Fruit fly (Drosophila melanogaster) whole organism, embryonic: ENCODE measurements around the gene Ykt6.

ENCODE experiments used
- ATbp ChIP-seq: fragments of 200-800 bp; sonication (Bioruptor generic); optimal IDR thresholded peaks from 2 replicates; lab custom pipeline; 2017; ENCODE audit warnings: missing biosample characterization, mild to moderate bottlenecking, missing genetic modification characterization, missing genetic modification reagents
- Atf3 ChIP-seq: fragments of 200-800 bp; sonication (Bioruptor generic); optimal IDR thresholded peaks from 3 replicates; lab custom pipeline; 2016; ENCODE audit warnings: missing biosample characterization, missing genetic modification characterization
- Awh ChIP-seq: fragments of 200-800 bp; sonication (Bioruptor generic); IDR thresholded peaks from 2 replicates; pipeline ENCODE4, ENCODE4 v1.3.6; 2022; ENCODE audit warnings: missing biosample characterization, missing genetic modification characterization
- CG10147 ChIP-seq: fragments of 200-800 bp; sonication (Bioruptor generic); optimal IDR thresholded peaks from 2 replicates; lab custom pipeline; 2019; ENCODE audit warnings: missing biosample characterization, mild to moderate bottlenecking, missing genetic modification characterization, moderate library complexity
- CG10209 ChIP-seq: fragments of 200-800 bp; sonication (Bioruptor generic); optimal IDR thresholded peaks from 3 replicates; lab custom pipeline; 2017; ENCODE audit warnings: missing biosample characterization, mild to moderate bottlenecking, missing genetic modification characterization, missing genetic modification reagents
- CG10543 ChIP-seq: fragments of 200-800 bp; sonication (Bioruptor generic); optimal IDR thresholded peaks from 3 replicates; lab custom pipeline; 2017; ENCODE audit warnings: missing biosample characterization, mild to moderate bottlenecking, missing genetic modification characterization, moderate library complexity
- CG11085 ChIP-seq: fragments of 200-800 bp; sonication (Bioruptor generic); IDR thresholded peaks from 2 replicates; pipeline ENCODE4 v1.3.6; 2022; ENCODE audit warnings: missing biosample characterization, missing genetic modification characterization
- CG11093 ChIP-seq: fragments of 200-800 bp; sonication (Bioruptor generic); IDR thresholded peaks from 3 replicates; pipeline ENCODE4 v1.3.6; 2022; ENCODE audit warnings: missing biosample characterization, missing genetic modification characterization
- CG11504 ChIP-seq: fragments of 200-800 bp; sonication (Bioruptor generic); optimal IDR thresholded peaks from 3 replicates; lab custom pipeline; 2019; ENCODE audit warnings: missing biosample characterization, mild to moderate bottlenecking, missing genetic modification characterization, moderate library complexity
- CG12071 ChIP-seq: fragments of 200-800 bp; sonication (Bioruptor generic); optimal IDR thresholded peaks from 3 replicates; lab custom pipeline; 2018; ENCODE audit warnings: missing biosample characterization, mild to moderate bottlenecking, missing genetic modification characterization
- CG14050 ChIP-seq: fragments of 200-800 bp; sonication (Bioruptor generic); IDR thresholded peaks from 3 replicates; pipeline ENCODE4 v1.3.6; 2022; ENCODE audit warnings: missing biosample characterization, missing genetic modification characterization
- CG16815 ChIP-seq: fragments of 200-800 bp; sonication (Bioruptor generic); optimal IDR thresholded peaks from 3 replicates; lab custom pipeline; 2017; ENCODE audit warnings: missing biosample characterization, mild to moderate bottlenecking, missing genetic modification characterization
- CG17361 ChIP-seq: fragments of 200-800 bp; sonication (Bioruptor generic); IDR thresholded peaks from 3 replicates; pipeline ENCODE4 v1.3.6; 2022; ENCODE audit warnings: missing biosample characterization, missing genetic modification characterization
- CG1832 ChIP-seq: fragments of 200-800 bp; sonication (Bioruptor generic); optimal IDR thresholded peaks from 2 replicates; lab custom pipeline; 2017; ENCODE audit warnings: missing biosample characterization, mild to moderate bottlenecking, missing genetic modification characterization, inconsistent platforms
- CG3065 ChIP-seq: fragments of 200-800 bp; sonication (Bioruptor generic); optimal IDR thresholded peaks from 2 replicates; lab custom pipeline; 2016; ENCODE audit warnings: missing biosample characterization, missing genetic modification characterization
- CG31441 ChIP-seq: fragments of 200-800 bp; sonication (Bioruptor generic); IDR thresholded peaks from 2 replicates; pipeline ENCODE4 v1.3.6; 2022; ENCODE audit warnings: missing biosample characterization, missing genetic modification characterization
- CG32772 ChIP-seq: fragments of 200-800 bp; sonication (Bioruptor generic); IDR thresholded peaks from 2 replicates; pipeline ENCODE4 v1.3.6; 2022; ENCODE audit warnings: missing biosample characterization, missing genetic modification characterization
- CG4328 ChIP-seq: fragments of 200-800 bp; sonication (Bioruptor generic); optimal IDR thresholded peaks from 3 replicates; lab custom pipeline; 2017; ENCODE audit warnings: missing biosample characterization, missing genetic modification reagents, missing genetic modification characterization
- CG4820 ChIP-seq: fragments of 200-800 bp; sonication (Bioruptor generic); optimal IDR thresholded peaks from 3 replicates; lab custom pipeline; 2016; ENCODE audit warnings: missing biosample characterization, missing genetic modification characterization
- CG6813 ChIP-seq: fragments of 200-800 bp; sonication (Bioruptor generic); optimal IDR thresholded peaks from 2 replicates; lab custom pipeline; 2017; ENCODE audit warnings: missing biosample characterization, missing genetic modification characterization, mild to moderate bottlenecking, moderate library complexity, missing genetic modification reagents
- CG8281 ChIP-seq: fragments of 200-800 bp; sonication (Bioruptor generic); optimal IDR thresholded peaks from 2 replicates; lab custom pipeline; 2018; ENCODE audit warnings: missing biosample characterization, mild to moderate bottlenecking, missing genetic modification characterization, moderate library complexity
- CG8359 ChIP-seq: fragments of 200-800 bp; sonication (Bioruptor generic); optimal IDR thresholded peaks from 2 replicates; lab custom pipeline; 2017; ENCODE audit warnings: missing biosample characterization, mild to moderate bottlenecking, missing genetic modification characterization, borderline replicate concordance
- CG8388 ChIP-seq: fragments of 200-800 bp; sonication (Bioruptor generic); optimal IDR thresholded peaks from 2 replicates; lab custom pipeline; 2019; ENCODE audit warnings: missing biosample characterization, mild to moderate bottlenecking, missing genetic modification characterization, moderate library complexity
- CG8924 ChIP-seq: fragments of 200-800 bp; optimal IDR thresholded peaks from 3 replicates; lab custom pipeline; 2019; ENCODE audit warnings: missing biosample characterization, mild to moderate bottlenecking, missing genetic modification characterization, moderate library complexity
- CG9876 ChIP-seq: fragments of 200-800 bp; sonication (Bioruptor generic); optimal IDR thresholded peaks from 2 replicates; lab custom pipeline; 2016; ENCODE audit warnings: missing biosample characterization, missing genetic modification characterization
- CkIIα-i1 ChIP-seq: fragments of 200-800 bp; sonication (Bioruptor generic); IDR thresholded peaks from 2 replicates; pipeline ENCODE4 v1.3.6; 2022; ENCODE audit warnings: missing biosample characterization, missing genetic modification characterization
- CoRest ChIP-seq: fragments of 200-800 bp; sonication (Bioruptor generic); optimal IDR thresholded peaks from 3 replicates; lab custom pipeline; 2018; ENCODE audit warnings: missing biosample characterization, mild to moderate bottlenecking, missing genetic modification characterization, moderate library complexity
- E2f1 ChIP-seq: fragments of 200-800 bp; sonication (Bioruptor generic); IDR thresholded peaks from 2 replicates; pipeline ENCODE4 v1.3.6; 2022; ENCODE audit warnings: missing biosample characterization, missing genetic modification characterization
- Gsc ChIP-seq: fragments of 200-800 bp; sonication (Bioruptor generic); IDR thresholded peaks from 2 replicates; pipeline ENCODE4 v1.3.6; 2022; ENCODE audit warnings: missing biosample characterization, missing genetic modification characterization
- HLH3B ChIP-seq: fragments of 200-800 bp; sonication (Bioruptor generic); IDR thresholded peaks from 2 replicates; pipeline ENCODE4 v1.3.6; 2022; ENCODE audit warnings: missing biosample characterization, missing genetic modification characterization
- Hr3 ChIP-seq: fragments of 200-800 bp; sonication (Bioruptor generic); optimal IDR thresholded peaks from 3 replicates; lab custom pipeline; 2016; ENCODE audit warnings: missing biosample characterization, missing genetic modification characterization
- Hr51 ChIP-seq, 2 experiments: fragments of 200-800 bp; sonication (Bioruptor generic); optimal IDR thresholded peaks; 2 replicates in 1 of 2; 3 replicates in 1 of 2; lab custom pipeline; 2016 to 2018; ENCODE audit warnings: missing biosample characterization in 2 of 2, missing genetic modification characterization in 2 of 2, mild to moderate bottlenecking in 1 of 2, moderate library complexity in 1 of 2
- Lim3 ChIP-seq: fragments of 200-800 bp; sonication (Bioruptor generic); IDR thresholded peaks from 2 replicates; pipeline ENCODE4 v1.3.6; 2022; ENCODE audit warnings: missing biosample characterization, missing genetic modification characterization
- NK7.1 ChIP-seq: fragments of 200-800 bp; sonication (Bioruptor generic); optimal IDR thresholded peaks from 3 replicates; lab custom pipeline; 2016; ENCODE audit warnings: missing biosample characterization, missing genetic modification characterization
- PHDP ChIP-seq: fragments of 200-800 bp; sonication (Bioruptor generic); optimal IDR thresholded peaks from 3 replicates; lab custom pipeline; 2018; ENCODE audit warnings: missing biosample characterization, mild to moderate bottlenecking, missing genetic modification characterization, moderate library complexity
- bab2 ChIP-seq: fragments of 200-800 bp; sonication (Bioruptor generic); optimal IDR thresholded peaks from 2 replicates; lab custom pipeline; 2016; ENCODE audit warnings: missing biosample characterization, missing genetic modification characterization
- btn ChIP-seq: fragments of 200-800 bp; sonication (Bioruptor generic); optimal IDR thresholded peaks from 2 replicates; lab custom pipeline; 2016; ENCODE audit warnings: missing biosample characterization, missing genetic modification characterization
- en ChIP-seq: fragments of 200-800 bp; sonication (Bioruptor generic); optimal IDR thresholded peaks from 2 replicates; lab custom pipeline; 2016; ENCODE audit warnings: missing biosample characterization, missing genetic modification characterization
- eve ChIP-seq, 2 experiments: fragments of >200 bp; optimal IDR thresholded peaks; 2 replicates each; lab custom pipeline; 2017; ENCODE audit warnings: missing biosample characterization in 2 of 2, missing genetic modification characterization in 2 of 2
- fru ChIP-seq: fragments of >200 bp; optimal IDR thresholded peaks from 2 replicates; lab custom pipeline; 2017
- knrl ChIP-seq: fragments of 200-800 bp; sonication (Bioruptor generic); IDR thresholded peaks from 3 replicates; pipeline ENCODE4 v1.3.6; 2022; ENCODE audit warnings: missing biosample characterization, missing genetic modification characterization; ENCODE audit not compliant: partially characterized antibody
- lmd ChIP-seq: fragments of 200-800 bp; sonication (Bioruptor generic); IDR thresholded peaks from 2 replicates; pipeline ENCODE4 v1.3.6; 2022; ENCODE audit warnings: missing biosample characterization, missing genetic modification characterization
- mirr ChIP-seq: fragments of 200-800 bp; sonication (Bioruptor generic); optimal IDR thresholded peaks from 3 replicates; lab custom pipeline; 2018; ENCODE audit warnings: missing biosample characterization, mild to moderate bottlenecking, missing genetic modification characterization
- pros ChIP-seq: fragments of 200-800 bp; sonication (Bioruptor generic); optimal IDR thresholded peaks from 3 replicates; lab custom pipeline; 2019; ENCODE audit warnings: missing biosample characterization, mild to moderate bottlenecking, missing genetic modification characterization, moderate library complexity
- psq ChIP-seq: fragments of 200-800 bp; sonication (Bioruptor generic); optimal IDR thresholded peaks from 2 replicates; lab custom pipeline; 2017; ENCODE audit warnings: missing biosample characterization, missing genetic modification characterization
- rib ChIP-seq: fragments of 200-800 bp; sonication (Bioruptor generic); IDR thresholded peaks from 2 replicates; pipeline ENCODE4 v1.3.6; 2022; ENCODE audit warnings: missing biosample characterization, missing genetic modification characterization
- salm ChIP-seq: fragments of 200-800 bp; sonication (Bioruptor generic); optimal IDR thresholded peaks from 2 replicates; lab custom pipeline; 2018; ENCODE audit warnings: missing biosample characterization, mild to moderate bottlenecking, missing genetic modification characterization
- slbo ChIP-seq: fragments of 200-800 bp; sonication (Bioruptor generic); IDR thresholded peaks from 2 replicates; pipeline ENCODE4 v1.3.6; 2022; ENCODE audit warnings: missing biosample characterization, missing genetic modification characterization
- stwl ChIP-seq: fragments of 200-800 bp; sonication (Bioruptor generic); optimal IDR thresholded peaks from 3 replicates; lab custom pipeline; 2018; ENCODE audit warnings: missing biosample characterization, mild to moderate bottlenecking, missing genetic modification characterization, moderate library complexity
- toy ChIP-seq: fragments of 200-800 bp; sonication (Bioruptor generic); IDR thresholded peaks from 2 replicates; pipeline ENCODE4 v1.3.6; 2022; ENCODE audit warnings: missing biosample characterization, missing genetic modification characterization
- wdn ChIP-seq: fragments of 200-800 bp; sonication (Bioruptor generic); IDR thresholded peaks from 2 replicates; pipeline ENCODE4 v1.3.6; 2022; ENCODE audit warnings: missing biosample characterization, missing genetic modification characterization

Gene Ykt6

dm6 chrX:7934679-7935078 is 14.5 kb downstream of the Ykt6 start, which contains the start of gene RpS14b (continued):
- peak; percentile 42 for TF ChIP-seq CG12071
- TF ChIP-seq Lim3 (GFP tag; lab: Robert Waterston, UW) = no peak
- no peak for TF ChIP-seq Awh (GFP tag; lab: Robert Waterston, UW)
- peak; percentile 61 for TF ChIP-seq stwl (tag; lab: Kevin White, UChicago)
- no peak for TF ChIP-seq CG8388 (GFP tag; lab: Kevin White, UChicago)
- TF ChIP-seq CG3065 (GFP tag; lab: Kevin White, UChicago) = no peak
- TF ChIP-seq CG10147 (GFP tag; lab: Kevin White, UChicago) = no peak
- peak; percentile 60 for TF ChIP-seq CG32772 (GFP tag; lab: Robert Waterston, UW)
- TF ChIP-seq CG17361 = peak; percentile 30; the same call in 1 of the 3 replicates
- peak; percentile 51 for TF ChIP-seq PHDP
- peak; percentile 70 for TF ChIP-seq CG4328 (GFP tag; lab: Kevin White, UChicago)
- no peak for TF ChIP-seq Gsc (GFP tag; lab: Robert Waterston, UW)
- peak; percentile 43 for TF ChIP-seq NK7.1 (GFP tag; lab: Kevin White, UChicago)
- TF ChIP-seq slbo (GFP tag; lab: Robert Waterston, UW) = peak; percentile 75
- peak; percentile 45 for TF ChIP-seq CoRest (tag; lab: Kevin White, UChicago)
- TF ChIP-seq CG11504 (tag; lab: Kevin White, UChicago) = peak; percentile 44
- TF ChIP-seq HLH3B (GFP tag; lab: Robert Waterston, UW) = peak; percentile 56
- TF ChIP-seq CG11093 (GFP tag; lab: Robert Waterston, UW) = no peak
- no peak for TF ChIP-seq CG4820 (GFP tag; lab: Kevin White, UChicago)
- TF ChIP-seq ATbp (GFP tag; lab: Kevin White, UChicago) = peak; percentile 16
- peak; percentile 76 for TF ChIP-seq CG10543 (GFP tag; lab: Kevin White, UChicago)
- TF ChIP-seq pros (GFP tag; lab: Kevin White, UChicago) = no peak
- TF ChIP-seq rib (GFP tag; lab: Robert Waterston, UW) = peak; percentile 78
- peak; percentile 7 for TF ChIP-seq btn (GFP tag; lab: Kevin White, UChicago)
- no peak for TF ChIP-seq CG8281 (tag; lab: Kevin White, UChicago)
- TF ChIP-seq lmd (GFP tag; lab: Robert Waterston, UW) = no peak; the same call in 1 of the 2 replicates
- peak; percentile 36; the same call in 1 of the 2 replicates for TF ChIP-seq E2f1 (GFP tag; lab: Robert Waterston, UW)
- no peak for TF ChIP-seq CG1832 (GFP tag; lab: Kevin White, UChicago)
- TF ChIP-seq Hr51 (GFP tag; optimal IDR thresholded peaks at IDR 0.05; lab: Kevin White, UChicago) = peak; percentile 29 to 63
- TF ChIP-seq toy = 0 out of 2 replicates have a peak, but pooled peaks have one; percentile 37
- 0 out of 2 replicates have a peak, but pooled peaks have one; percentile 27 for TF ChIP-seq CG31441 (GFP tag; lab: Robert Waterston, UW)
- TF ChIP-seq eve (GFP tag; optimal IDR thresholded peaks at IDR 0.05; lab: Kevin White, UChicago) = no peak
- peak; percentile 86 for TF ChIP-seq mirr (GFP tag; lab: Kevin White, UChicago)
- TF ChIP-seq CG9876 (GFP tag; lab: Kevin White, UChicago) = no peak
- TF ChIP-seq salm = no peak
- TF ChIP-seq wdn = peak; percentile 51
- peak; percentile 68 for TF ChIP-seq CG11085 (GFP tag; lab: Robert Waterston, UW)
- no peak for TF ChIP-seq fru (lab: Kevin White, UChicago)
- TF ChIP-seq CG14050 = peak; percentile 58
- TF ChIP-seq CG10209 (GFP tag; lab: Kevin White, UChicago) = peak; percentile 45
- peak; percentile 52 for TF ChIP-seq Atf3 (GFP tag; lab: Kevin White, UChicago)
- no peak for TF ChIP-seq CG16815 (GFP tag; lab: Kevin White, UChicago)
- TF ChIP-seq CG6813 (GFP tag; lab: Kevin White, UChicago) = peak; percentile 47
- no peak for TF ChIP-seq psq (GFP tag; lab: Kevin White, UChicago)
- TF ChIP-seq bab2 = peak; percentile 48
- no peak for TF ChIP-seq Hr3 (GFP tag; lab: Kevin White, UChicago)
- TF ChIP-seq knrl (GFP tag; lab: Robert Waterston, UW) = peak; percentile 72
- TF ChIP-seq CkIIα-i1 = 0 out of 2 replicates have a peak, but pooled peaks have one; percentile 26
- TF ChIP-seq en (GFP tag; lab: Kevin White, UChicago) = no peak
- TF ChIP-seq CG8924 = no peak
- no peak for TF ChIP-seq CG8359
